Fruit fly (Drosophila melanogaster) whole organism, prepupa: ENCODE data around the gene CG3558.

ENCODE experiments used
- Blimp-1 ChIP-seq: fragments of 200-800 bp; sonication (Bioruptor generic); optimal IDR thresholded peaks from 3 replicates; lab custom pipeline; 2017; ENCODE audit warnings: missing biosample characterization, missing genetic modification characterization, mild to moderate bottlenecking, moderate library complexity, missing genetic modification reagents
- CG10631 ChIP-seq: fragments of 200-800 bp; sonication (Bioruptor generic); optimal IDR thresholded peaks from 2 replicates; lab custom pipeline; 2016; ENCODE audit warnings: missing biosample characterization, missing genetic modification characterization
- CG10669 ChIP-seq: fragments of 200-800 bp; sonication (Bioruptor generic); optimal IDR thresholded peaks from 3 replicates; lab custom pipeline; 2018; ENCODE audit warnings: missing biosample characterization, mild to moderate bottlenecking, missing genetic modification characterization, moderate library complexity
- CG11294 ChIP-seq: fragments of 200-800 bp; sonication (Bioruptor generic); IDR thresholded peaks from 2 replicates; pipeline ENCODE4 v1.3.6; 2022; ENCODE audit warnings: missing biosample characterization, missing genetic modification characterization
- CG11762 ChIP-seq: fragments of 200-800 bp; sonication (Bioruptor generic); optimal IDR thresholded peaks from 3 replicates; lab custom pipeline; 2016; ENCODE audit warnings: missing biosample characterization, missing genetic modification characterization; ENCODE audit not compliant: insufficient read depth
- CG15336 ChIP-seq: fragments of 200-800 bp; sonication (Bioruptor generic); IDR thresholded peaks from 2 replicates; pipeline ENCODE4 v1.3.6; 2022; ENCODE audit warnings: missing biosample characterization, missing genetic modification characterization
- CG1621 ChIP-seq: fragments of 200-800 bp; sonication (Bioruptor generic); optimal IDR thresholded peaks from 3 replicates; lab custom pipeline; 2018; ENCODE audit warnings: missing biosample characterization, mild to moderate bottlenecking, missing genetic modification characterization
- CG16779 ChIP-seq: fragments of 200-800 bp; sonication (Bioruptor generic); optimal IDR thresholded peaks from 3 replicates; lab custom pipeline; 2017; ENCODE audit warnings: missing biosample characterization, mild to moderate bottlenecking, missing genetic modification characterization
- CG3032 ChIP-seq: fragments of 200-800 bp; optimal IDR thresholded peaks from 2 replicates; lab custom pipeline; 2019; ENCODE audit warnings: missing biosample characterization, mild to moderate bottlenecking, missing genetic modification characterization, moderate library complexity
- CG31627 ChIP-seq: fragments of 200-800 bp; sonication (Bioruptor generic); optimal IDR thresholded peaks from 3 replicates; lab custom pipeline; 2016; ENCODE audit warnings: missing biosample characterization, missing genetic modification characterization
- CG32006 ChIP-seq: fragments of 200-800 bp; sonication (Bioruptor generic); optimal IDR thresholded peaks from 3 replicates; lab custom pipeline; 2017; ENCODE audit warnings: missing biosample characterization, mild to moderate bottlenecking, missing genetic modification characterization
- CG34406 ChIP-seq: fragments of 200-800 bp; sonication (Bioruptor generic); optimal IDR thresholded peaks from 3 replicates; lab custom pipeline; 2016; ENCODE audit warnings: missing biosample characterization, missing genetic modification characterization
- CG4318 ChIP-seq: fragments of 200-800 bp; sonication (Bioruptor generic); optimal IDR thresholded peaks from 3 replicates; lab custom pipeline; 2017; ENCODE audit warnings: missing biosample characterization, mild to moderate bottlenecking, missing genetic modification characterization
- CG6163 ChIP-seq: fragments of 200-800 bp; sonication (Bioruptor generic); IDR thresholded peaks from 3 replicates; pipeline ENCODE4 v1.3.6; 2022; ENCODE audit warnings: missing biosample characterization, missing genetic modification characterization
- CG6276 ChIP-seq: fragments of 200-800 bp; sonication (Bioruptor generic); optimal IDR thresholded peaks from 2 replicates; lab custom pipeline; 2017; ENCODE audit warnings: missing biosample characterization, mild to moderate bottlenecking, missing genetic modification characterization
- CG6792 ChIP-seq: fragments of 200-800 bp; sonication (Bioruptor generic); optimal IDR thresholded peaks from 3 replicates; lab custom pipeline; 2016; ENCODE audit warnings: missing biosample characterization, missing genetic modification characterization
- CG6854 ChIP-seq: fragments of 200-800 bp; sonication (Bioruptor generic); optimal IDR thresholded peaks from 2 replicates; lab custom pipeline; 2017; ENCODE audit warnings: missing biosample characterization, mild to moderate bottlenecking, missing genetic modification characterization
- CG8119 ChIP-seq: fragments of 200-800 bp; sonication (Bioruptor generic); IDR thresholded peaks from 3 replicates; pipeline ENCODE4 v1.3.6; 2022; ENCODE audit warnings: missing biosample characterization, missing genetic modification characterization
- CG8319 ChIP-seq: fragments of 200-800 bp; sonication (Bioruptor generic); optimal IDR thresholded peaks from 3 replicates; lab custom pipeline; 2016; ENCODE audit warnings: missing biosample characterization, missing genetic modification characterization
- CG8632 ChIP-seq: fragments of 200-800 bp; sonication (Bioruptor generic); optimal IDR thresholded peaks from 3 replicates; lab custom pipeline; 2016; ENCODE audit warnings: missing biosample characterization, missing genetic modification characterization
- Eip75B ChIP-seq: fragments of 200-800 bp; sonication (Bioruptor generic); optimal IDR thresholded peaks from 3 replicates; lab custom pipeline; 2016; ENCODE audit warnings: missing biosample characterization, missing genetic modification characterization
- Eip78C ChIP-seq: fragments of 200-800 bp; sonication (Bioruptor generic); peaks from one replicate; lab custom pipeline; 2016; ENCODE audit warnings: missing biosample characterization, missing genetic modification characterization
- Eip93F ChIP-seq: fragments of 200-800 bp; sonication (Bioruptor generic); optimal IDR thresholded peaks from 2 replicates; lab custom pipeline; 2016; ENCODE audit warnings: missing biosample characterization, mild to moderate bottlenecking, missing genetic modification characterization
- Ets21C ChIP-seq: fragments of 200-800 bp; sonication (Bioruptor generic); optimal IDR thresholded peaks from 3 replicates; lab custom pipeline; 2016; ENCODE audit warnings: missing biosample characterization, missing genetic modification characterization
- Ets96B ChIP-seq: fragments of 200-800 bp; optimal IDR thresholded peaks from 2 replicates; lab custom pipeline; 2019; ENCODE audit warnings: missing biosample characterization, mild to moderate bottlenecking, missing genetic modification characterization, moderate library complexity
- Gug ChIP-seq: fragments of 200-800 bp; sonication (Bioruptor generic); IDR thresholded peaks from 2 replicates; pipeline ENCODE4 v1.3.6; 2022; ENCODE audit warnings: missing biosample characterization, missing genetic modification characterization
- Hr38 ChIP-seq: sonication (Bioruptor generic); optimal IDR thresholded peaks from 2 replicates; lab custom pipeline; 2016; ENCODE audit warnings: missing biosample characterization, missing genetic modification characterization
- Hr39 ChIP-seq: fragments of 200-800 bp; sonication (Bioruptor generic); optimal IDR thresholded peaks from 2 replicates; lab custom pipeline; 2016; ENCODE audit warnings: missing biosample characterization, missing genetic modification characterization
- Hr4 ChIP-seq: fragments of 200-800 bp; sonication (Bioruptor generic); optimal IDR thresholded peaks from 3 replicates; lab custom pipeline; 2016; ENCODE audit warnings: missing biosample characterization, missing genetic modification characterization
- Lpt ChIP-seq: fragments of 200-800 bp; sonication (Bioruptor generic); optimal IDR thresholded peaks from 3 replicates; lab custom pipeline; 2016; ENCODE audit warnings: missing biosample characterization, missing genetic modification characterization
- OdsH ChIP-seq: fragments of 200-800 bp; sonication (Bioruptor generic); optimal IDR thresholded peaks from 3 replicates; lab custom pipeline; 2016; ENCODE audit warnings: missing biosample characterization, missing genetic modification characterization
- Smox ChIP-seq: fragments of 200-800 bp; sonication (Bioruptor generic); optimal IDR thresholded peaks from 3 replicates; lab custom pipeline; 2016; ENCODE audit warnings: missing biosample characterization, missing genetic modification characterization
- Sox102F ChIP-seq: fragments of 200-800 bp; sonication (Bioruptor generic); optimal IDR thresholded peaks from 2 replicates; lab custom pipeline; 2016; ENCODE audit warnings: missing biosample characterization, mild to moderate bottlenecking, missing genetic modification characterization
- Sox14 ChIP-seq: fragments of 200-800 bp; sonication (Bioruptor generic); optimal IDR thresholded peaks from 3 replicates; lab custom pipeline; 2016; ENCODE audit warnings: missing biosample characterization, missing genetic modification characterization
- achi ChIP-seq: fragments of 200-800 bp; sonication (Bioruptor generic); optimal IDR thresholded peaks from 3 replicates; lab custom pipeline; 2016; ENCODE audit warnings: missing biosample characterization, missing genetic modification characterization
- cyc ChIP-seq: fragments of 200-800 bp; sonication (Bioruptor generic); optimal IDR thresholded peaks from 3 replicates; lab custom pipeline; 2016; ENCODE audit warnings: missing biosample characterization, missing genetic modification characterization
- dac ChIP-seq: fragments of 200-800 bp; sonication (Bioruptor generic); optimal IDR thresholded peaks from 2 replicates; lab custom pipeline; 2017; ENCODE audit warnings: missing biosample characterization, mild to moderate bottlenecking, missing genetic modification characterization
- dsx ChIP-seq: fragments of 200-800 bp; optimal IDR thresholded peaks from 3 replicates; lab custom pipeline; 2019; ENCODE audit warnings: missing biosample characterization, mild to moderate bottlenecking, missing genetic modification characterization, moderate library complexity; ENCODE audit not compliant: poor library complexity, severe bottlenecking
- eg ChIP-seq: fragments of 200-800 bp; sonication (Bioruptor generic); IDR thresholded peaks from 3 replicates; pipeline ENCODE4 v1.3.6; 2022; ENCODE audit warnings: missing biosample characterization, missing genetic modification characterization
- fd59A ChIP-seq: fragments of 200-800 bp; sonication (Bioruptor generic); optimal IDR thresholded peaks from 2 replicates; lab custom pipeline; 2017; ENCODE audit warnings: missing biosample characterization, mild to moderate bottlenecking, missing genetic modification characterization, missing genetic modification reagents
- fd85E ChIP-seq: fragments of 200-800 bp; sonication (Bioruptor generic); optimal IDR thresholded peaks from 3 replicates; lab custom pipeline; 2016; ENCODE audit warnings: missing biosample characterization, missing genetic modification characterization
- fkh ChIP-seq: fragments of 200-800 bp; sonication (Bioruptor generic); optimal IDR thresholded peaks from 3 replicates; lab custom pipeline; 2017; ENCODE audit warnings: missing biosample characterization, mild to moderate bottlenecking, missing genetic modification characterization, moderate library complexity
- lz ChIP-seq: fragments of 200-800 bp; sonication (Bioruptor generic); optimal IDR thresholded peaks from 3 replicates; lab custom pipeline; 2016; ENCODE audit warnings: missing biosample characterization, missing genetic modification characterization
- net ChIP-seq: fragments of 200-800 bp; sonication (Bioruptor generic); optimal IDR thresholded peaks from 3 replicates; lab custom pipeline; 2016; ENCODE audit warnings: missing biosample characterization, missing genetic modification characterization
- pdm3 ChIP-seq: fragments of 200-800 bp; sonication (Bioruptor generic); optimal IDR thresholded peaks from 3 replicates; lab custom pipeline; 2016; ENCODE audit warnings: missing biosample characterization, missing genetic modification characterization
- spab ChIP-seq: fragments of 200-800 bp; sonication (Bioruptor generic); optimal IDR thresholded peaks from 2 replicates; lab custom pipeline; 2017; ENCODE audit warnings: missing biosample characterization, mild to moderate bottlenecking, missing genetic modification characterization, missing genetic modification reagents
- svp ChIP-seq: fragments of 200-800 bp; sonication (Bioruptor generic); peaks from one replicate; lab custom pipeline; 2016; ENCODE audit warnings: missing biosample characterization, missing genetic modification characterization
- topi ChIP-seq: fragments of 200-800 bp; sonication (Bioruptor generic); optimal IDR thresholded peaks from 3 replicates; lab custom pipeline; 2016; ENCODE audit warnings: missing biosample characterization, missing genetic modification characterization
- vri ChIP-seq: fragments of 200-800 bp; sonication (Bioruptor generic); optimal IDR thresholded peaks from 3 replicates; lab custom pipeline; 2016; ENCODE audit warnings: missing biosample characterization, mild to moderate bottlenecking, missing genetic modification characterization

CG3558 gene

dm6 chr2L:3011484-3011883 is 18.8 kb downstream of the CG3558 start (continued):
- TF ChIP-seq dac (GFP tag; lab: Kevin White, UChicago) (no peak), cyc (GFP tag; lab: Kevin White, UChicago) (peak; percentile 88), Eip75B (peak; percentile 84), OdsH (GFP tag; lab: Kevin White, UChicago) (peak; percentile 77), CG34406 (peak; percentile 81), Ets21C (GFP tag; lab: Kevin White, UChicago) (peak; percentile 81), Eip78C (peak; percentile 96), CG6792 (peak; percentile 82), net (GFP tag; lab: Kevin White, UChicago) (peak; percentile 74)
- TF ChIP-seq, all 60 proteins: peak for 53

- TF ChIP-seq eg (peak; percentile 82), svp (GFP tag; lab: Kevin White, UChicago) (peak; percentile 42), Sox14 (peak; percentile 60), CG3032 (peak; percentile 33), Eip75B (peak; percentile 41), Ets21C (GFP tag; lab: Kevin White, UChicago) (no peak), cyc (GFP tag; lab: Kevin White, UChicago) (peak; percentile 24), CG32006 (GFP tag; lab: Kevin White, UChicago) (peak; percentile 86), CG6276 (GFP tag; lab: Kevin White, UChicago) (peak; percentile 72), achi (GFP tag; lab: Kevin White, UChicago) (peak; percentile 58), fd59A (GFP tag; lab: Kevin White, UChicago) (peak; percentile 27), Eip78C (peak; percentile 86), CG6792 (peak; percentile 37), fd85E (no peak), fkh (GFP tag; lab: Kevin White, UChicago) (no peak), net (GFP tag; lab: Kevin White, UChicago) (peak; percentile 67), lz (GFP tag; lab: Kevin White, UChicago) (peak; percentile 43), dsx (GFP tag; lab: Kevin White, UChicago) (peak; percentile 38), dac (GFP tag; lab: Kevin White, UChicago) (peak; percentile 42), CG1621 (tag; lab: Kevin White, UChicago) (peak; percentile 21), vri (peak; percentile 12), CG8119 (GFP tag; lab: Robert Waterston, UW) (peak; percentile 76), Gug (peak; percentile 64), CG8319 (GFP tag; lab: Kevin White, UChicago) (no peak), Smox (GFP tag; lab: Kevin White, UChicago) (no peak), Sox102F (peak; percentile 39), Eip93F (no peak), Hr38 (GFP tag; lab: Kevin White, UChicago) (no peak), Ets96B (tag; lab: Kevin White, UChicago) (peak; percentile 46), CG6163 (GFP tag; lab: Robert Waterston, UW) (peak; percentile 89), Blimp-1 (GFP tag; lab: Kevin White, UChicago) (no peak), pdm3 (GFP tag; lab: Kevin White, UChicago) (peak; percentile 62), Hr4 (GFP tag; lab: Kevin White, UChicago) (peak; percentile 83), CG4318 (GFP tag; lab: Kevin White, UChicago) (no peak), CG16779 (peak; percentile 18), CG31627 (peak; percentile 37), CG11294 (GFP tag; lab: Robert Waterston, UW) (peak; percentile 62; the same call in 1 of the 2 replicates), CG10669 (GFP tag; lab: Kevin White, UChicago) (no peak), CG15336 (GFP tag; lab: Robert Waterston, UW) (peak; percentile 70), CG11762 (GFP tag; lab: Kevin White, UChicago) (peak; percentile 37), CG10631 (GFP tag; lab: Kevin White, UChicago) (no peak), Lpt (peak; percentile 71), topi (GFP tag; lab: Kevin White, UChicago) (peak; percentile 54), CG6854 (GFP tag; lab: Kevin White, UChicago) (no peak), spab (GFP tag; lab: Kevin White, UChicago) (no peak), OdsH (GFP tag; lab: Kevin White, UChicago) (no peak), CG8632 (peak; percentile 42), Hr39 (GFP tag; lab: Kevin White, UChicago) (peak; percentile 48)
Measured at dm6 chr2L:3012780-3013179, 20.1 kb downstream of the CG3558 start.
